Worm (Caenorhabditis elegans): Measurements from ENCODE around the gene ttr-12.

The ttr-12 gene

DNA sequence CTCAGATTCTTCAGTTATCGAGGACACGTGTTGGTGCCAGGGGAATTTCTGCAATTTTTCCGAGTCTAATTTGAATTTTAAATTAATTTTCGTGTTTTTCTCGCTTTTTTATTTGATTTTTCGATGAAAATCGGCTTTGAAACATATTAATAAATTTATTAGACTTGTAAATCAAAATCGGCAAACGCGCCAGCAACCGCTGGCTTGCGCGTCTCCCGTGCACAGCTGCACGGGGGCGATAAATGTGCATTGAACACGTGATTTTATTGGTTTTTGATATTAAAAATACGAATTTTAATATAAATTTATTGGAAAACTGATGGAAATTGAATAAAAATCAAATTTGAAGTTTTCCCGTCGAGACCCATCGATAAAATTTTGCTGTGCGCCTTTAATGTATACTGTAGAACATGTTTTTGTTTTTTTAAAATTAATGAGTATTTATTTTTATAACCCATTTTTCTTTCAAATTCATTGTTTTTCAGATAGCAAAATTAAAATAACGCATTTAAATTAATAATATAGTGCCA is 28.0 kb downstream of the ttr-12 start, which contains the start of gene F26F2.7 (continued):
- TF ChIP-seq efl-3 (GFP tag; optimal IDR thresholded peaks at IDR 0.05) = peak; percentile 46
- TF ChIP-seq sup-37 (GFP tag; optimal IDR thresholded peaks at IDR 0.05) = peak; percentile 30
- no peak for TF ChIP-seq nhr-77 (tag; optimal IDR thresholded peaks at IDR 0.05)
- TF ChIP-seq aha-1 (tag; optimal IDR thresholded peaks at IDR 0.05) = peak; percentile 29
- no peak for TF ChIP-seq hpl-2 (GFP tag; optimal IDR thresholded peaks at IDR 0.05)
- no peak for TF ChIP-seq ceh-90 (tag; optimal IDR thresholded peaks at IDR 0.05)
- peak; percentile 65 for TF ChIP-seq isw-1 (GFP tag; IDR thresholded peaks at IDR 0.05)
- no peak for TF ChIP-seq ets-5 (GFP tag; IDR thresholded peaks at IDR 0.05)
- peak; percentile 93 for TF ChIP-seq dsc-1 (tag; optimal IDR thresholded peaks at IDR 0.05)
- TF ChIP-seq lir-3 (tag; optimal IDR thresholded peaks at IDR 0.05; ENCODE audit: poor library complexity) = no peak
- TF ChIP-seq pax-3 (tag; optimal IDR thresholded peaks at IDR 0.05) = peak; percentile 65
- TF ChIP-seq lin-14 (GFP tag; optimal IDR thresholded peaks at IDR 0.05) = peak; percentile 92
- TF ChIP-seq sptf-1 (tag; optimal IDR thresholded peaks at IDR 0.05) = no peak
- TF ChIP-seq nhr-85 (tag) = peak; percentile 87
- TF ChIP-seq ceh-88 (GFP tag; IDR thresholded peaks at IDR 0.05) = peak; percentile 70
- TF ChIP-seq fos-1 (tag; optimal IDR thresholded peaks at IDR 0.05) = peak; percentile 28
- peak; percentile 69 for TF ChIP-seq nhr-11 (tag; optimal IDR thresholded peaks at IDR 0.05)
- peak; percentile 66; the same call in 1 of the 2 replicates for TF ChIP-seq grh-1 (GFP tag; IDR thresholded peaks at IDR 0.05)
- peak; percentile 89 for TF ChIP-seq tbx-2 (tag; optimal IDR thresholded peaks at IDR 0.05)
- TF ChIP-seq C16A3.4 (tag; optimal IDR thresholded peaks at IDR 0.05) = peak; percentile 82
- TF ChIP-seq fkh-8 (tag; optimal IDR thresholded peaks at IDR 0.05) = peak; percentile 87
- TF ChIP-seq zag-1 (tag; optimal IDR thresholded peaks at IDR 0.05) = no peak
- no peak for TF ChIP-seq ama-1 (optimal IDR thresholded peaks at IDR 0.05)
- TF ChIP-seq lin-39 (tag; optimal IDR thresholded peaks at IDR 0.05) = peak; percentile 80
- TF ChIP-seq aly-2 (tag; optimal IDR thresholded peaks at IDR 0.05) = no peak
- peak in 1 of 2 experiments; percentile 67 for TF ChIP-seq ztf-11 (tag; optimal IDR thresholded peaks at IDR 0.05)
- peak; percentile 94 for TF ChIP-seq mep-1 (tag; optimal IDR thresholded peaks at IDR 0.05)
- TF ChIP-seq fkh-10 (GFP tag; optimal IDR thresholded peaks at IDR 0.05) = peak; percentile 17
- peak; percentile 11 for TF ChIP-seq blmp-1 (tag; optimal IDR thresholded peaks at IDR 0.05)
- TF ChIP-seq xbp-1 (tag; optimal IDR thresholded peaks at IDR 0.05) = peak; percentile 89
- TF ChIP-seq nhr-47 (tag; optimal IDR thresholded peaks at IDR 0.05) = peak; percentile 93
- no peak for TF ChIP-seq nhr-12 (tag; optimal IDR thresholded peaks at IDR 0.05)
- peak; percentile 89 to 91 for TF ChIP-seq lsy-2 (tag; optimal IDR thresholded peaks at IDR 0.05)
- no peak for TF ChIP-seq nhr-28 (tag; optimal IDR thresholded peaks at IDR 0.05)
- TF ChIP-seq snpc-4 (tag; optimal IDR thresholded peaks at IDR 0.05) = peak; percentile 81
- TF ChIP-seq pqm-1 (tag; optimal IDR thresholded peaks at IDR 0.05) = no peak
- peak; percentile 57 for TF ChIP-seq skn-1 (tag; optimal IDR thresholded peaks at IDR 0.05)
- TF ChIP-seq zip-4 (GFP tag; optimal IDR thresholded peaks at IDR 0.05) = peak; percentile 72
- no peak for TF ChIP-seq unc-30 (tag; optimal IDR thresholded peaks at IDR 0.05)
- TF ChIP-seq ceh-8 (GFP tag; optimal IDR thresholded peaks at IDR 0.05) = peak; percentile 30
- peak; percentile 61 to 80 (median 70) for TF ChIP-seq ceh-82 (tag; optimal IDR thresholded peaks at IDR 0.05)
- peak; percentile 64 to 73 for TF ChIP-seq efl-1 (optimal IDR thresholded peaks at IDR 0.05)
- peak; percentile 75 to 96 for TF ChIP-seq efl-1 (GFP tag; optimal IDR thresholded peaks at IDR 0.05 in 1 of 2)
- TF ChIP-seq unc-86 (tag; optimal IDR thresholded peaks at IDR 0.05) = peak; percentile 79
- no peak for TF ChIP-seq unc-98 (GFP tag; IDR thresholded peaks at IDR 0.05)

- TF ChIP-seq alr-1 (tag; optimal IDR thresholded peaks at IDR 0.05; ENCODE audit: borderline replicate concordance) = no peak
- no peak for TF ChIP-seq efl-1 (optimal IDR thresholded peaks at IDR 0.05)
- TF ChIP-seq efl-1 (GFP tag; optimal IDR thresholded peaks at IDR 0.05 in 1 of 2) = peak in 1 of 2 experiments; percentile 66
- TF ChIP-seq pqm-1 (tag; optimal IDR thresholded peaks at IDR 0.05) = no peak
Measured at ce11 chrV:20579534-20579933, 29.1 kb downstream of the ttr-12 start, which contains the start of gene F26F2.8. F26F2.8 (plus strand) TSS chrV:20579546.
